Worm (Caenorhabditis elegans) whole organism, L4 larva: ENCODE results near the gene clec-138.

Experiments used
- D1046.2 ChIP-seq: fragments of 200-800 bp; sonication (Bioruptor generic); IDR thresholded peaks from 2 replicates; pipeline ENCODE4 v1.3.6; 2022; ENCODE audit warnings: missing genetic modification characterization, missing compliant biosample characterization
- R02D3.7 ChIP-seq: fragments of 150-350 bp; sonication (generic microtip); optimal IDR thresholded peaks from 3 replicates; lab custom pipeline; 2014; ENCODE audit warnings: missing biosample characterization, missing genetic modification characterization
- T26A8.4 ChIP-seq: fragments of 200-800 bp; sonication (Bioruptor generic); IDR thresholded peaks from 2 replicates; pipeline ENCODE4 v1.3.6; 2022; ENCODE audit warnings: missing genetic modification characterization, missing compliant biosample characterization
- Y48G9A.11 ChIP-seq: fragments of 200-800 bp; sonication (Bioruptor generic); IDR thresholded peaks from 2 replicates; pipeline ENCODE4 v1.3.6; 2022; ENCODE audit warnings: missing genetic modification reagents, missing genetic modification characterization, missing compliant biosample characterization
- ZK546.5 ChIP-seq, 2 experiments: sonication (generic microtip); optimal IDR thresholded peaks; 2 replicates each; lab custom pipeline; 2017; ENCODE audit warnings: missing biosample characterization in 2 of 2, missing genetic modification characterization in 2 of 2
- aly-2 ChIP-seq: sonication (generic microtip); optimal IDR thresholded peaks from 2 replicates; lab custom pipeline; 2018; ENCODE audit warnings: missing biosample characterization, missing genetic modification characterization
- arid-1 ChIP-seq: fragments of 200-800 bp; sonication (Bioruptor generic); conservative IDR thresholded peaks from 2 replicates; pipeline ENCODE4 v1.3.6; 2022; ENCODE audit warnings: missing genetic modification reagents, missing genetic modification characterization, missing compliant biosample characterization
- attf-4 ChIP-seq: sonication (generic microtip); optimal IDR thresholded peaks from 3 replicates; lab custom pipeline; 2017; ENCODE audit warnings: missing biosample characterization, missing genetic modification characterization
- ceh-20 ChIP-seq: fragments of 200-800 bp; sonication (Bioruptor generic); IDR thresholded peaks from 2 replicates; pipeline ENCODE4 v1.3.6; 2022; ENCODE audit warnings: missing genetic modification reagents, missing genetic modification characterization, missing compliant biosample characterization
- ceh-44 ChIP-seq: fragments of 200-800 bp; sonication (Bioruptor generic); IDR thresholded peaks from 2 replicates; pipeline ENCODE4 v1.3.6; 2022; ENCODE audit warnings: missing genetic modification reagents, missing genetic modification characterization, missing compliant biosample characterization
- ctbp-1 ChIP-seq: fragments of 200-800 bp; sonication (Bioruptor generic); IDR thresholded peaks from 2 replicates; pipeline ENCODE4 v1.3.6; 2022; ENCODE audit warnings: missing genetic modification reagents, missing genetic modification characterization, missing compliant biosample characterization
- daf-16 ChIP-seq, 3 experiments: sonication (generic microtip); optimal IDR thresholded peaks; 2 replicates each; lab custom pipeline; 2016 to 2017; ENCODE audit warnings: missing genetic modification characterization in 3 of 3, missing genetic modification reagents in 3 of 3, mild to moderate bottlenecking in 2 of 3, missing compliant biosample characterization in 2 of 3, missing biosample characterization in 1 of 3, moderate library complexity in 1 of 3
- dmd-6 ChIP-seq: fragments of 200-800 bp; sonication (Bioruptor generic); IDR thresholded peaks from 2 replicates; pipeline ENCODE4 v1.3.6; 2022; ENCODE audit warnings: missing genetic modification reagents, missing genetic modification characterization, missing compliant biosample characterization
- dmd-8 ChIP-seq: fragments of 200-800 bp; sonication (Bioruptor generic); IDR thresholded peaks from 2 replicates; pipeline ENCODE4 v1.3.6; 2022; ENCODE audit warnings: missing genetic modification characterization, missing compliant biosample characterization
- dve-1 ChIP-seq: sonication (generic microtip); optimal IDR thresholded peaks from 2 replicates; lab custom pipeline; 2017; ENCODE audit warnings: antibody characterized with exemption, mild to moderate bottlenecking, missing genetic modification characterization, missing compliant biosample characterization; ENCODE audit not compliant: insufficient read depth
- hlh-11 ChIP-seq: fragments of 200-800 bp; sonication (Bioruptor generic); optimal IDR thresholded peaks from 2 replicates; lab custom pipeline; 2018; ENCODE audit warnings: mild to moderate bottlenecking, missing genetic modification characterization, missing compliant biosample characterization
- hlh-30 ChIP-seq: sonication (generic microtip); optimal IDR thresholded peaks from 2 replicates; lab custom pipeline; 2017; ENCODE audit warnings: antibody characterized with exemption, mild to moderate bottlenecking, missing genetic modification characterization, missing compliant biosample characterization; ENCODE audit not compliant: insufficient read depth
- hmg-1.1 ChIP-seq: fragments of 200-800 bp; sonication (Bioruptor generic); IDR thresholded peaks from 2 replicates; pipeline ENCODE4 v1.3.6; 2022; ENCODE audit warnings: missing genetic modification reagents, missing genetic modification characterization, missing compliant biosample characterization
- lin-13 ChIP-seq: fragments of 150-350 bp; optimal IDR thresholded peaks from 2 replicates; lab custom pipeline; 2014; ENCODE audit warnings: missing biosample characterization, missing genetic modification reagents, missing genetic modification characterization
- lin-15B ChIP-seq: fragments of 150-350 bp; sonication (generic microtip); optimal IDR thresholded peaks from 3 replicates; lab custom pipeline; 2014; ENCODE audit warnings: missing biosample characterization, missing genetic modification characterization
- lin-29 ChIP-seq: fragments of 200-800 bp; sonication (Bioruptor generic); IDR thresholded peaks from 2 replicates; pipeline ENCODE4 v1.3.6; 2022; ENCODE audit warnings: missing genetic modification reagents, missing genetic modification characterization, missing compliant biosample characterization
- lir-3 ChIP-seq: sonication (generic microtip); optimal IDR thresholded peaks from 2 replicates; lab custom pipeline; 2016; ENCODE audit warnings: mild to moderate bottlenecking, missing genetic modification characterization, missing compliant biosample characterization
- lsy-2 ChIP-seq, 2 experiments: fragments of 150-350 bp in 1 of 2; sonication (generic microtip) in 1 of 2; optimal IDR thresholded peaks; 2 replicates each; lab custom pipeline; 2014 to 2017; ENCODE audit warnings: missing biosample characterization in 2 of 2, missing genetic modification characterization in 2 of 2
- madf-9 ChIP-seq: fragments of 200-800 bp; sonication (Bioruptor generic); conservative IDR thresholded peaks from 2 replicates; pipeline ENCODE4 v1.3.6; 2022; ENCODE audit warnings: missing genetic modification reagents, missing genetic modification characterization, missing compliant biosample characterization
- mep-1 ChIP-seq: fragments of 150-350 bp; sonication (generic microtip); optimal IDR thresholded peaks from 3 replicates; lab custom pipeline; 2014; ENCODE audit warnings: missing biosample characterization, missing genetic modification characterization
- mes-2 ChIP-seq: sonication (generic microtip); optimal IDR thresholded peaks from 2 replicates; lab custom pipeline; 2016; ENCODE audit warnings: missing genotype, mild to moderate bottlenecking, missing genetic modification characterization, missing compliant biosample characterization; ENCODE audit not compliant: poor library complexity, severe bottlenecking
- mxl-3 ChIP-seq: fragments of 200-800 bp; sonication (Bioruptor generic); optimal IDR thresholded peaks from 2 replicates; lab custom pipeline; 2018; ENCODE audit warnings: mild to moderate bottlenecking, missing genetic modification characterization, missing compliant biosample characterization
- nhr-10 ChIP-seq: fragments of 150-350 bp; optimal IDR thresholded peaks from 2 replicates; lab custom pipeline; 2014; ENCODE audit warnings: missing biosample characterization, missing genetic modification characterization
- nhr-102 ChIP-seq: sonication (generic microtip); optimal IDR thresholded peaks from 2 replicates; lab custom pipeline; 2016; ENCODE audit warnings: mild to moderate bottlenecking, missing genetic modification characterization, moderate library complexity, missing compliant biosample characterization
- nhr-28 ChIP-seq: fragments of 150-350 bp; optimal IDR thresholded peaks from 2 replicates; lab custom pipeline; 2014; ENCODE audit warnings: missing biosample characterization, missing genetic modification characterization
- nhr-42 ChIP-seq: fragments of 200-800 bp; sonication (Bioruptor generic); IDR thresholded peaks from 2 replicates; pipeline ENCODE4 v1.3.6; 2022; ENCODE audit warnings: missing genetic modification characterization, missing compliant biosample characterization
- nhr-48 ChIP-seq: sonication (generic microtip); optimal IDR thresholded peaks from 2 replicates; lab custom pipeline; 2016; ENCODE audit warnings: mild to moderate bottlenecking, missing genetic modification characterization, missing compliant biosample characterization
- nhr-6 ChIP-seq: fragments of 150-350 bp; optimal IDR thresholded peaks from 2 replicates; lab custom pipeline; 2014; ENCODE audit warnings: missing biosample characterization, missing genetic modification characterization
- nhr-76 ChIP-seq: fragments of 150-350 bp; optimal IDR thresholded peaks from 2 replicates; lab custom pipeline; 2014; ENCODE audit warnings: missing biosample characterization, missing genetic modification characterization
- nhr-77 ChIP-seq: fragments of 150-350 bp; optimal IDR thresholded peaks from 2 replicates; lab custom pipeline; 2014; ENCODE audit warnings: missing biosample characterization, missing genetic modification characterization
- pha-4 ChIP-seq, 2 experiments: fragments of 150-350 bp in 1 of 2; fragments of 200-800 bp in 1 of 2; sonication (Bioruptor generic) in 1 of 2; IDR thresholded peaks in 1 of 2; optimal IDR thresholded peaks in 1 of 2; 2 replicates each; pipeline versions ENCODE4 v1.3.6 to Lab custom; 2014 to 2022; ENCODE audit warnings: missing genetic modification characterization in 2 of 2, missing genetic modification reagents in 2 of 2, missing biosample characterization in 1 of 2, missing compliant biosample characterization in 1 of 2
- php-3 ChIP-seq: fragments of 200-800 bp; sonication (Bioruptor generic); IDR thresholded peaks from 2 replicates; pipeline ENCODE4 v1.3.6; 2022; ENCODE audit warnings: missing genetic modification reagents, missing genetic modification characterization, missing compliant biosample characterization
- pqm-1 ChIP-seq: sonication (generic microtip); optimal IDR thresholded peaks from 2 replicates; lab custom pipeline; 2017; ENCODE audit warnings: missing biosample characterization, missing genetic modification characterization
- sdz-12 ChIP-seq: fragments of 200-800 bp; sonication (Bioruptor generic); optimal IDR thresholded peaks from 2 replicates; lab custom pipeline; 2018; ENCODE audit warnings: mild to moderate bottlenecking, missing genetic modification characterization, missing compliant biosample characterization
- skn-1 ChIP-seq: fragments of 150-350 bp; optimal IDR thresholded peaks from 2 replicates; lab custom pipeline; 2014; ENCODE audit warnings: missing biosample characterization, missing genetic modification characterization
- spr-1 ChIP-seq: sonication (generic microtip); optimal IDR thresholded peaks from 2 replicates; lab custom pipeline; 2016; ENCODE audit warnings: mild to moderate bottlenecking, missing genetic modification characterization, missing compliant biosample characterization
- spr-3 ChIP-seq: fragments of 200-800 bp; sonication (Bioruptor generic); optimal IDR thresholded peaks from 2 replicates; lab custom pipeline; 2018; ENCODE audit warnings: mild to moderate bottlenecking, missing genetic modification characterization, missing compliant biosample characterization
- tra-1 ChIP-seq: fragments of 200-800 bp; sonication (Bioruptor generic); IDR thresholded peaks from 2 replicates; pipeline ENCODE4 v1.3.6; 2022; ENCODE audit warnings: missing genetic modification reagents, missing genetic modification characterization, missing compliant biosample characterization
- unc-130 ChIP-seq: sonication (generic microtip); optimal IDR thresholded peaks from 2 replicates; lab custom pipeline; 2016; ENCODE audit warnings: missing genetic modification reagents, missing genetic modification characterization, missing compliant biosample characterization
- unc-39 ChIP-seq: sonication (generic microtip); optimal IDR thresholded peaks from 2 replicates; lab custom pipeline; 2017; ENCODE audit warnings: missing biosample characterization, missing genetic modification characterization
- unc-62 ChIP-seq, 3 experiments: fragments of 150-350 bp in 1 of 3; sonication (generic microtip); optimal IDR thresholded peaks in 2 of 3; peaks in 1 of 3; 1 replicate in 1 of 3; 2 replicates in 2 of 3; lab custom pipeline; 2014 to 2017; ENCODE audit warnings: missing biosample characterization in 3 of 3, missing genetic modification characterization in 3 of 3, missing genetic modification reagents in 3 of 3, missing genotype in 1 of 3
- zfp-2 ChIP-seq: sonication (generic microtip); optimal IDR thresholded peaks from 2 replicates; lab custom pipeline; 2016; ENCODE audit warnings: mild to moderate bottlenecking, missing genetic modification characterization, missing compliant biosample characterization
- zip-11 ChIP-seq: fragments of 200-800 bp; sonication (Bioruptor generic); IDR thresholded peaks from 2 replicates; pipeline ENCODE4 v1.3.6; 2022; ENCODE audit warnings: missing genetic modification characterization, missing compliant biosample characterization
- ztf-7 ChIP-seq: fragments of 150-350 bp; optimal IDR thresholded peaks from 2 replicates; lab custom pipeline; 2014; ENCODE audit warnings: missing biosample characterization, missing genetic modification characterization

The clec-138 gene

ce11 chrII:4604149-4604548 lies 15.5 kb downstream of the clec-138 start:
- no peak for TF ChIP-seq ceh-20 (GFP tag; lab: Robert Waterston, UW)
- peak; percentile 20 for TF ChIP-seq mes-2 (tag; lab: Kevin White, UChicago)
- peak; percentile 4 for TF ChIP-seq nhr-48 (tag; lab: Kevin White, UChicago)
- peak; percentile 64 for TF ChIP-seq hlh-11
- TF ChIP-seq arid-1: no peak
- TF ChIP-seq dmd-6 (GFP tag; lab: Robert Waterston, UW): peak; percentile 72
- TF ChIP-seq pha-4 (GFP tag; IDR thresholded peaks at IDR 0.05; lab: Robert Waterston, UW): peak; percentile 32; the same call in 1 of the 2 replicates
- no peak for TF ChIP-seq pha-4 (tag; optimal IDR thresholded peaks at IDR 0.05; lab: Kevin White, UChicago)
- TF ChIP-seq lsy-2 (tag; optimal IDR thresholded peaks at IDR 0.05; lab: Kevin White, UChicago): peak in 1 of 2 experiments; percentile 46
- peak; percentile 38 for TF ChIP-seq mep-1
- no peak for TF ChIP-seq unc-39 (tag; lab: Kevin White, UChicago)
- peak; percentile 55 for TF ChIP-seq pqm-1 (tag; lab: Kevin White, UChicago)
- TF ChIP-seq daf-16 (GFP tag; optimal IDR thresholded peaks at IDR 0.05; lab: Kevin White, UChicago): no peak
- TF ChIP-seq daf-16 (tag; optimal IDR thresholded peaks at IDR 0.05; lab: Kevin White, UChicago): peak; percentile 95
- peak; percentile 83 for TF ChIP-seq nhr-77 (tag; lab: Kevin White, UChicago)
- no peak for TF ChIP-seq lin-15B (tag; lab: Kevin White, UChicago)
- TF ChIP-seq unc-130 (GFP tag; lab: Kevin White, UChicago): no peak
- peak; percentile 7 for TF ChIP-seq nhr-6 (tag; lab: Kevin White, UChicago)
- TF ChIP-seq dve-1 (tag; lab: Kevin White, UChicago): peak; percentile 83
- 0 out of 2 replicates have a peak, but pooled peaks have one; percentile 43 for TF ChIP-seq php-3 (GFP tag; lab: Robert Waterston, UW)
- peak in 1 of 2 experiments; percentile 61 for TF ChIP-seq unc-62 (GFP tag; optimal IDR thresholded peaks at IDR 0.05 in 1 of 2; lab: Kevin White, UChicago)
- no peak for TF ChIP-seq unc-62 (tag; optimal IDR thresholded peaks at IDR 0.05; lab: Kevin White, UChicago)
- TF ChIP-seq ctbp-1 (GFP tag; lab: Robert Waterston, UW): no peak
- peak; percentile 64 for TF ChIP-seq nhr-28 (tag; lab: Kevin White, UChicago)
- no peak for TF ChIP-seq sdz-12 (GFP tag; lab: Kevin White, UChicago)

ce11 chrII:4603035-4603434 lies 16.6 kb downstream of the clec-138 start, which contains the start of gene F35D11.4:
Gene F35D11.4, plus strand, starts transcription at chrII:4603427.
- TF ChIP-seq spr-1 (tag; lab: Kevin White, UChicago) (no peak), lin-15B (tag; lab: Kevin White, UChicago) (no peak), lir-3 (tag; lab: Kevin White, UChicago) (no peak), nhr-102 (tag; lab: Kevin White, UChicago) (no peak), hlh-30 (tag; lab: Kevin White, UChicago) (peak; percentile 55), zip-11 (GFP tag; lab: Robert Waterston, UW) (no peak), ztf-7 (tag; lab: Kevin White, UChicago) (no peak), unc-39 (tag; lab: Kevin White, UChicago) (no peak), zfp-2 (no peak), nhr-10 (tag; lab: Kevin White, UChicago) (no peak), nhr-77 (tag; lab: Kevin White, UChicago) (peak; percentile 53), Y48G9A.11 (peak; percentile 69), T26A8.4 (GFP tag; lab: Robert Waterston, UW) (peak; percentile 29; the same call in 1 of the 2 replicates), mxl-3 (no peak), hmg-1.1 (GFP tag; lab: Robert Waterston, UW) (peak; percentile 46; the same call in 1 of the 2 replicates), ZK546.5 (tag; optimal IDR thresholded peaks at IDR 0.05; lab: Kevin White, UChicago) (no peak), R02D3.7 (tag; lab: Kevin White, UChicago) (no peak), attf-4 (no peak), spr-3 (GFP tag; lab: Kevin White, UChicago) (no peak), aly-2 (tag; lab: Kevin White, UChicago) (no peak), tra-1 (0 out of 2 replicates have a peak, but pooled peaks have one; percentile 35), skn-1 (tag; lab: Kevin White, UChicago) (no peak), ceh-44 (GFP tag; lab: Robert Waterston, UW) (peak; percentile 33; the same call in 1 of the 2 replicates), madf-9 (peak; percentile 65), lin-29 (GFP tag; lab: Robert Waterston, UW) (no peak), nhr-42 (GFP tag; lab: Robert Waterston, UW) (no peak), lin-13 (GFP tag; lab: Kevin White, UChicago) (peak; percentile 35), nhr-76 (tag; lab: Kevin White, UChicago) (no peak), dmd-8 (no peak), D1046.2 (GFP tag; lab: Robert Waterston, UW) (no peak)
